Fruit fly (Drosophila melanogaster) whole organism, embryonic: ENCODE results near the gene CG42272.

Source experiments
- Aef1 ChIP-seq: fragments of 200-800 bp; sonication (Bioruptor generic); IDR thresholded peaks from 3 replicates; pipeline ENCODE4 v1.3.6; 2022; ENCODE audit warnings: missing biosample characterization, missing genetic modification characterization
- CG12236 ChIP-seq: fragments of 200-800 bp; sonication (Bioruptor generic); optimal IDR thresholded peaks from 2 replicates; lab custom pipeline; 2016; ENCODE audit warnings: missing biosample characterization, missing genetic modification characterization
- CG13287 ChIP-seq: fragments of 200-800 bp; sonication (Bioruptor generic); IDR thresholded peaks from 2 replicates; pipeline ENCODE4 v1.3.6; 2022; ENCODE audit warnings: missing biosample characterization, missing genetic modification characterization; ENCODE audit not compliant: partially characterized antibody
- CG15601 ChIP-seq: fragments of 200-800 bp; sonication (Bioruptor generic); optimal IDR thresholded peaks from 3 replicates; lab custom pipeline; 2019; ENCODE audit warnings: missing biosample characterization, mild to moderate bottlenecking, missing genetic modification characterization, moderate library complexity
- CG16813 ChIP-seq: fragments of 200-800 bp; sonication (Bioruptor generic); IDR thresholded peaks from 3 replicates; pipeline ENCODE4 v1.3.6; 2022; ENCODE audit warnings: missing biosample characterization, missing genetic modification characterization; ENCODE audit not compliant: partially characterized antibody
- CG2116 ChIP-seq: fragments of 200-800 bp; sonication (Bioruptor generic); optimal IDR thresholded peaks from 3 replicates; lab custom pipeline; 2018; ENCODE audit warnings: missing biosample characterization, mild to moderate bottlenecking, missing genetic modification characterization
- CG30020 ChIP-seq: fragments of 200-800 bp; optimal IDR thresholded peaks from 2 replicates; lab custom pipeline; 2019; ENCODE audit warnings: missing biosample characterization, mild to moderate bottlenecking, missing genetic modification characterization, moderate library complexity
- CG30403 ChIP-seq: fragments of 200-800 bp; sonication (Bioruptor generic); optimal IDR thresholded peaks from 3 replicates; lab custom pipeline; 2016; ENCODE audit warnings: missing biosample characterization, missing genetic modification characterization
- CG31388 ChIP-seq: fragments of 200-800 bp; sonication (Bioruptor generic); optimal IDR thresholded peaks from 2 replicates; lab custom pipeline; 2016; ENCODE audit warnings: missing biosample characterization, missing genetic modification characterization
- CG3726 ChIP-seq: fragments of 200-800 bp; sonication (Bioruptor generic); IDR thresholded peaks from 3 replicates; pipeline ENCODE4, ENCODE4 v1.3.6; 2022; ENCODE audit warnings: missing biosample characterization, missing genetic modification characterization
- CG4617 ChIP-seq: fragments of 200-800 bp; sonication (Bioruptor generic); optimal IDR thresholded peaks from 3 replicates; lab custom pipeline; 2016; ENCODE audit warnings: missing biosample characterization, missing genetic modification characterization, borderline replicate concordance
- CG6254 ChIP-seq: fragments of 200-800 bp; sonication (Bioruptor generic); optimal IDR thresholded peaks from 3 replicates; lab custom pipeline; 2017; ENCODE audit warnings: mild to moderate bottlenecking, missing biosample characterization, missing genetic modification reagents, missing genetic modification characterization
- CG8924 ChIP-seq: fragments of 200-800 bp; optimal IDR thresholded peaks from 3 replicates; lab custom pipeline; 2019; ENCODE audit warnings: missing biosample characterization, mild to moderate bottlenecking, missing genetic modification characterization, moderate library complexity
- CG9797 ChIP-seq: fragments of 200-800 bp; sonication (Bioruptor generic); optimal IDR thresholded peaks from 3 replicates; lab custom pipeline; 2018; ENCODE audit warnings: missing biosample characterization, mild to moderate bottlenecking, missing genetic modification characterization
- CoRest ChIP-seq: fragments of 200-800 bp; sonication (Bioruptor generic); optimal IDR thresholded peaks from 3 replicates; lab custom pipeline; 2018; ENCODE audit warnings: missing biosample characterization, mild to moderate bottlenecking, missing genetic modification characterization, moderate library complexity
- D19A ChIP-seq: fragments of 200-800 bp; optimal IDR thresholded peaks from 3 replicates; lab custom pipeline; 2019; ENCODE audit warnings: missing biosample characterization, mild to moderate bottlenecking, missing genetic modification characterization, moderate library complexity
- E2f2 ChIP-seq: fragments of 200-800 bp; sonication (Bioruptor generic); IDR thresholded peaks from 2 replicates; pipeline ENCODE4 v1.3.6; 2022; ENCODE audit warnings: missing biosample characterization, missing genetic modification characterization
- HLH4C ChIP-seq: fragments of 200-800 bp; sonication (Bioruptor generic); IDR thresholded peaks from 3 replicates; pipeline ENCODE4 v1.3.6; 2022; ENCODE audit warnings: missing biosample characterization, missing genetic modification characterization; ENCODE audit not compliant: partially characterized antibody
- Kr ChIP-seq: fragments of 200-800 bp; sonication (Bioruptor generic); optimal IDR thresholded peaks from 2 replicates; lab custom pipeline; 2017; ENCODE audit warnings: missing biosample characterization, mild to moderate bottlenecking, missing genetic modification characterization
- Lhr ChIP-seq: fragments of 200-800 bp; sonication (Bioruptor generic); optimal IDR thresholded peaks from 3 replicates; lab custom pipeline; 2017; ENCODE audit warnings: mild to moderate bottlenecking, missing biosample characterization, missing genetic modification reagents, missing genetic modification characterization
- MBD-R2 ChIP-seq: fragments of 200-800 bp; sonication (Bioruptor generic); IDR thresholded peaks from 2 replicates; pipeline ENCODE4 v1.3.6; 2022; ENCODE audit warnings: missing biosample characterization, missing genetic modification characterization
- Med ChIP-seq: fragments of 200-800 bp; sonication (Bioruptor generic); peaks from one replicate; lab custom pipeline; 2016; ENCODE audit warnings: missing biosample characterization, missing genetic modification characterization, mild to moderate bottlenecking, inconsistent platforms, moderate library complexity
- Pdp1 ChIP-seq, 2 experiments: fragments of 200-800 bp; sonication (Bioruptor generic); optimal IDR thresholded peaks; 3 replicates each; lab custom pipeline; 2016; ENCODE audit warnings: missing biosample characterization in 2 of 2, missing genetic modification characterization in 2 of 2, mild to moderate bottlenecking in 1 of 2, moderate library complexity in 1 of 2
- Sin3A ChIP-seq: fragments of >200 bp; optimal IDR thresholded peaks from 2 replicates; lab custom pipeline; 2018
- Xbp1 ChIP-seq: fragments of 200-800 bp; sonication (Bioruptor generic); optimal IDR thresholded peaks from 3 replicates; lab custom pipeline; 2016; ENCODE audit warnings: missing biosample characterization, mild to moderate bottlenecking, missing genetic modification characterization
- YL-1 ChIP-seq: fragments of 200-800 bp; sonication (Bioruptor generic); optimal IDR thresholded peaks from 3 replicates; lab custom pipeline; 2017; ENCODE audit warnings: missing biosample characterization, mild to moderate bottlenecking, missing genetic modification characterization
- amos ChIP-seq: fragments of 200-800 bp; sonication (Bioruptor generic); IDR thresholded peaks from 2 replicates; pipeline ENCODE4 v1.3.6; 2022; ENCODE audit warnings: missing biosample characterization, missing genetic modification characterization; ENCODE audit not compliant: partially characterized antibody
- chinmo ChIP-seq: fragments of 200-800 bp; sonication (Bioruptor generic); IDR thresholded peaks from 4 replicates; pipeline ENCODE4 v1.3.6; 2022; ENCODE audit warnings: missing biosample characterization, missing genetic modification characterization; ENCODE audit not compliant: partially characterized antibody
- da ChIP-seq: fragments of 200-800 bp; sonication (Bioruptor generic); optimal IDR thresholded peaks from 2 replicates; lab custom pipeline; 2016; ENCODE audit warnings: missing biosample characterization, missing genetic modification characterization
- gfzf ChIP-seq: fragments of 200-800 bp; sonication (Bioruptor generic); optimal IDR thresholded peaks from 2 replicates; lab custom pipeline; 2016; ENCODE audit warnings: missing biosample characterization, mild to moderate bottlenecking, missing genetic modification characterization, moderate library complexity
- grn ChIP-seq: fragments of 200-800 bp; sonication (Bioruptor generic); optimal IDR thresholded peaks from 3 replicates; lab custom pipeline; 2017; ENCODE audit warnings: missing biosample characterization, missing genetic modification characterization
- hth ChIP-seq: fragments of >200 bp; optimal IDR thresholded peaks from 2 replicates; lab custom pipeline; 2017; ENCODE audit warnings: inconsistent platforms
- lbe ChIP-seq: fragments of 200-800 bp; sonication (Bioruptor generic); optimal IDR thresholded peaks from 2 replicates; lab custom pipeline; 2016; ENCODE audit warnings: missing biosample characterization, mild to moderate bottlenecking, missing genetic modification characterization
- nmo ChIP-seq: fragments of 200-800 bp; sonication (Bioruptor generic); optimal IDR thresholded peaks from 2 replicates; lab custom pipeline; 2018; ENCODE audit warnings: missing biosample characterization, mild to moderate bottlenecking, missing genetic modification characterization, moderate library complexity
- org-1 ChIP-seq: fragments of 200-800 bp; sonication (Bioruptor generic); optimal IDR thresholded peaks from 2 replicates; lab custom pipeline; 2017; ENCODE audit warnings: missing biosample characterization, missing genetic modification characterization
- peb ChIP-seq: fragments of 200-800 bp; sonication (Bioruptor generic); IDR thresholded peaks from 2 replicates; pipeline ENCODE4 v1.3.6; 2022; ENCODE audit warnings: missing biosample characterization, missing genetic modification characterization
- pfk ChIP-seq: fragments of 200-800 bp; sonication (Bioruptor generic); optimal IDR thresholded peaks from 2 replicates; lab custom pipeline; 2018; ENCODE audit warnings: missing biosample characterization, mild to moderate bottlenecking, missing genetic modification characterization, moderate library complexity
- pros ChIP-seq: fragments of 200-800 bp; sonication (Bioruptor generic); optimal IDR thresholded peaks from 3 replicates; lab custom pipeline; 2019; ENCODE audit warnings: missing biosample characterization, mild to moderate bottlenecking, missing genetic modification characterization, moderate library complexity
- row ChIP-seq: fragments of 200-800 bp; sonication (Bioruptor generic); IDR thresholded peaks from 3 replicates; pipeline ENCODE4 v1.3.6; 2022; ENCODE audit warnings: missing biosample characterization, missing genetic modification characterization
- stwl ChIP-seq: fragments of 200-800 bp; sonication (Bioruptor generic); optimal IDR thresholded peaks from 3 replicates; lab custom pipeline; 2018; ENCODE audit warnings: missing biosample characterization, mild to moderate bottlenecking, missing genetic modification characterization, moderate library complexity
- tap ChIP-seq: fragments of 200-800 bp; optimal IDR thresholded peaks from 3 replicates; lab custom pipeline; 2019; ENCODE audit warnings: missing biosample characterization, mild to moderate bottlenecking, missing genetic modification characterization, moderate library complexity
- trem ChIP-seq: fragments of 200-800 bp; optimal IDR thresholded peaks from 3 replicates; lab custom pipeline; 2019; ENCODE audit warnings: missing biosample characterization, mild to moderate bottlenecking, missing genetic modification characterization, moderate library complexity
- unc-4 ChIP-seq: fragments of 200-800 bp; sonication (Bioruptor generic); IDR thresholded peaks from 2 replicates; pipeline ENCODE4 v1.3.6; 2022; ENCODE audit warnings: missing biosample characterization, missing genetic modification characterization; ENCODE audit not compliant: partially characterized antibody
- wor ChIP-seq: fragments of 200-800 bp; sonication (Bioruptor generic); IDR thresholded peaks from 2 replicates; pipeline ENCODE4 v1.3.6; 2022; ENCODE audit warnings: missing biosample characterization, missing genetic modification characterization

Gene CG42272

dm6 chr3L:5779476-5780401 is 23.1 kb upstream of the CG42272 start, which contains the start of the genes Myt1, PGRP-LD and Pmi (continued):
- 0 out of 3 replicates have a peak, but pooled peaks have one; percentile 25 for TF ChIP-seq CG16813 (GFP tag; lab: Robert Waterston, UW)
- peak; percentile 70 for TF ChIP-seq CG9797 (GFP tag; lab: Kevin White, UChicago)
- TF ChIP-seq CG31388 (GFP tag; lab: Kevin White, UChicago) = no peak
- peak; percentile 13 for TF ChIP-seq CG30403 (GFP tag; lab: Kevin White, UChicago)
- peak; percentile 81 for TF ChIP-seq gfzf
- TF ChIP-seq CoRest (tag; lab: Kevin White, UChicago) = peak; percentile 10
- TF ChIP-seq CG15601 (tag; lab: Kevin White, UChicago) = peak; percentile 3
- TF ChIP-seq wor (GFP tag; lab: Robert Waterston, UW) = no peak
- no peak for TF ChIP-seq Aef1 (GFP tag; lab: Robert Waterston, UW)
- TF ChIP-seq CG30020 = no peak
- TF ChIP-seq Med = peak; percentile 73
- no peak for TF ChIP-seq CG8924 (tag; lab: Kevin White, UChicago)
- no peak for TF ChIP-seq CG12236
- 0 out of 2 replicates have a peak, but pooled peaks have one; percentile 4 for TF ChIP-seq amos (GFP tag; lab: Robert Waterston, UW)
- no peak for TF ChIP-seq pfk (GFP tag; lab: Kevin White, UChicago)
- peak; percentile 32 for TF ChIP-seq CG2116 (GFP tag; lab: Kevin White, UChicago)
- TF ChIP-seq nmo (GFP tag; lab: Kevin White, UChicago) = peak; percentile 24
- TF ChIP-seq org-1 = no peak
- no peak for TF ChIP-seq Kr (GFP tag; lab: Kevin White, UChicago)
- TF ChIP-seq YL-1 (GFP tag; lab: Kevin White, UChicago) = peak; percentile 26
- TF ChIP-seq hth (lab: Kevin White, UChicago) = no peak
- TF ChIP-seq stwl (tag; lab: Kevin White, UChicago) = peak; percentile 5
- peak; percentile 11 for TF ChIP-seq Lhr (GFP tag; lab: Kevin White, UChicago)
- TF ChIP-seq peb = no peak
- peak; percentile 33; the same call in 1 of the 2 replicates for TF ChIP-seq MBD-R2 (GFP tag; lab: Robert Waterston, UW)
- TF ChIP-seq da (GFP tag; lab: Kevin White, UChicago) = no peak
- no peak for TF ChIP-seq tap (tag; lab: Kevin White, UChicago)
- TF ChIP-seq lbe (GFP tag; lab: Kevin White, UChicago) = peak; percentile 2
- TF ChIP-seq Sin3A = peak; percentile 55
- TF ChIP-seq Pdp1 (GFP tag; optimal IDR thresholded peaks at IDR 0.05; lab: Kevin White, UChicago) = peak in 1 of 2 experiments; percentile 98
- TF ChIP-seq D19A = no peak
- TF ChIP-seq E2f2 (GFP tag; lab: Robert Waterston, UW) = peak; percentile 91
- TF ChIP-seq trem = peak; percentile 48
- no peak for TF ChIP-seq grn
- TF ChIP-seq CG3726 (GFP tag; lab: Robert Waterston, UW) = no peak
- TF ChIP-seq CG4617 (GFP tag; lab: Kevin White, UChicago) = peak; percentile 21
- no peak for TF ChIP-seq CG6254
- TF ChIP-seq unc-4 (GFP tag; lab: Robert Waterston, UW) = peak; percentile 37; the same call in 1 of the 2 replicates
- peak; percentile 39 for TF ChIP-seq pros (GFP tag; lab: Kevin White, UChicago)
- TF ChIP-seq CG13287 (GFP tag; lab: Robert Waterston, UW) = peak; percentile 16; the same call in 1 of the 2 replicates
- no peak for TF ChIP-seq row (GFP tag; lab: Robert Waterston, UW)
- TF ChIP-seq Xbp1 = no peak
- TF ChIP-seq chinmo (GFP tag; lab: Robert Waterston, UW) = 0 out of 4 replicates have a peak, but pooled peaks have one; percentile 62
- 0 out of 3 replicates have a peak, but pooled peaks have one; percentile 17 for TF ChIP-seq HLH4C
